Fruit fly (Drosophila melanogaster) whole organism, embryonic: ENCODE data around the gene Rpn12.

ENCODE experiments used
- Atf-2 ChIP-seq: fragments of 200-800 bp; sonication (Bioruptor generic); optimal IDR thresholded peaks from 2 replicates; lab custom pipeline; 2016; ENCODE audit warnings: missing biosample characterization, missing genetic modification characterization
- CG10366 ChIP-seq: fragments of 200-800 bp; sonication (Bioruptor generic); IDR thresholded peaks from 2 replicates; pipeline ENCODE4 v1.3.6; 2022; ENCODE audit warnings: missing biosample characterization, missing genetic modification characterization
- CG10431 ChIP-seq: fragments of 200-800 bp; sonication (Bioruptor generic); optimal IDR thresholded peaks from 3 replicates; lab custom pipeline; 2018; ENCODE audit warnings: missing biosample characterization, mild to moderate bottlenecking, missing genetic modification characterization
- CG10543 ChIP-seq: fragments of 200-800 bp; sonication (Bioruptor generic); optimal IDR thresholded peaks from 3 replicates; lab custom pipeline; 2017; ENCODE audit warnings: missing biosample characterization, mild to moderate bottlenecking, missing genetic modification characterization, moderate library complexity
- CG11085 ChIP-seq: fragments of 200-800 bp; sonication (Bioruptor generic); IDR thresholded peaks from 2 replicates; pipeline ENCODE4 v1.3.6; 2022; ENCODE audit warnings: missing biosample characterization, missing genetic modification characterization
- CG12299 ChIP-seq: fragments of 200-800 bp; sonication (Bioruptor generic); optimal IDR thresholded peaks from 2 replicates; lab custom pipeline; 2018; ENCODE audit warnings: missing biosample characterization, mild to moderate bottlenecking, missing genetic modification characterization
- CG1233 ChIP-seq: fragments of 200-800 bp; sonication (Bioruptor generic); optimal IDR thresholded peaks from 4 replicates; lab custom pipeline; 2018; ENCODE audit warnings: missing biosample characterization, mild to moderate bottlenecking, missing genetic modification characterization
- CG12659 ChIP-seq: fragments of 200-800 bp; sonication (Bioruptor generic); optimal IDR thresholded peaks from 3 replicates; lab custom pipeline; 2017; ENCODE audit warnings: mild to moderate bottlenecking, missing biosample characterization, missing genetic modification reagents, missing genetic modification characterization
- CG15269 ChIP-seq: fragments of 200-800 bp; sonication (Bioruptor generic); optimal IDR thresholded peaks from 2 replicates; lab custom pipeline; 2018; ENCODE audit warnings: missing biosample characterization, mild to moderate bottlenecking, missing genetic modification characterization, moderate library complexity
- CG15479 ChIP-seq: fragments of 200-800 bp; sonication (Bioruptor generic); optimal IDR thresholded peaks from 3 replicates; lab custom pipeline; 2019; ENCODE audit warnings: missing biosample characterization, mild to moderate bottlenecking, missing genetic modification characterization, moderate library complexity
- CG16813 ChIP-seq: fragments of 200-800 bp; sonication (Bioruptor generic); IDR thresholded peaks from 3 replicates; pipeline ENCODE4 v1.3.6; 2022; ENCODE audit warnings: missing biosample characterization, missing genetic modification characterization; ENCODE audit not compliant: partially characterized antibody
- CG17829 ChIP-seq: fragments of 200-800 bp; optimal IDR thresholded peaks from 2 replicates; lab custom pipeline; 2019; ENCODE audit warnings: missing biosample characterization, mild to moderate bottlenecking, missing genetic modification characterization, moderate library complexity
- CG1792 ChIP-seq: fragments of 200-800 bp; sonication (Bioruptor generic); optimal IDR thresholded peaks from 2 replicates; lab custom pipeline; 2016; ENCODE audit warnings: missing biosample characterization, missing genetic modification characterization
- CG2712 ChIP-seq: fragments of 200-800 bp; optimal IDR thresholded peaks from 3 replicates; lab custom pipeline; 2019; ENCODE audit warnings: missing biosample characterization, mild to moderate bottlenecking, missing genetic modification characterization, moderate library complexity
- CG3065 ChIP-seq: fragments of 200-800 bp; sonication (Bioruptor generic); optimal IDR thresholded peaks from 2 replicates; lab custom pipeline; 2016; ENCODE audit warnings: missing biosample characterization, missing genetic modification characterization
- CG32772 ChIP-seq: fragments of 200-800 bp; sonication (Bioruptor generic); IDR thresholded peaks from 2 replicates; pipeline ENCODE4 v1.3.6; 2022; ENCODE audit warnings: missing biosample characterization, missing genetic modification characterization
- CG4854 ChIP-seq: fragments of 200-800 bp; sonication (Bioruptor generic); optimal IDR thresholded peaks from 2 replicates; lab custom pipeline; 2016; ENCODE audit warnings: missing biosample characterization, missing genetic modification characterization, inconsistent platforms
- CG6175 ChIP-seq: fragments of 200-800 bp; sonication (Bioruptor generic); IDR thresholded peaks from 3 replicates; pipeline ENCODE4 v1.3.6; 2022; ENCODE audit warnings: missing biosample characterization, missing genetic modification characterization
- CG6813 ChIP-seq: fragments of 200-800 bp; sonication (Bioruptor generic); optimal IDR thresholded peaks from 2 replicates; lab custom pipeline; 2017; ENCODE audit warnings: missing biosample characterization, missing genetic modification characterization, mild to moderate bottlenecking, moderate library complexity, missing genetic modification reagents
- Dip3 ChIP-seq: fragments of 200-800 bp; sonication (Bioruptor generic); optimal IDR thresholded peaks from 3 replicates; lab custom pipeline; 2016; ENCODE audit warnings: missing biosample characterization, missing genetic modification characterization
- Doc3 ChIP-seq: fragments of 200-800 bp; sonication (Bioruptor generic); IDR thresholded peaks from 3 replicates; pipeline ENCODE4 v1.3.6; 2022; ENCODE audit warnings: missing biosample characterization, missing genetic modification characterization; ENCODE audit not compliant: partially characterized antibody
- Dref ChIP-seq: fragments of 200-800 bp; sonication (Bioruptor generic); IDR thresholded peaks from 2 replicates; pipeline ENCODE4 v1.3.6; 2022; ENCODE audit warnings: missing biosample characterization, missing genetic modification characterization
- HLH4C ChIP-seq: fragments of 200-800 bp; sonication (Bioruptor generic); IDR thresholded peaks from 3 replicates; pipeline ENCODE4 v1.3.6; 2022; ENCODE audit warnings: missing biosample characterization, missing genetic modification characterization; ENCODE audit not compliant: partially characterized antibody
- Hand ChIP-seq: fragments of 200-800 bp; sonication (Bioruptor generic); optimal IDR thresholded peaks from 2 replicates; lab custom pipeline; 2017; ENCODE audit warnings: mild to moderate bottlenecking, missing biosample characterization, missing genetic modification reagents, missing genetic modification characterization
- HmgZ ChIP-seq: fragments of 200-800 bp; sonication (Bioruptor generic); optimal IDR thresholded peaks from 2 replicates; lab custom pipeline; 2018; ENCODE audit warnings: missing biosample characterization, mild to moderate bottlenecking, missing genetic modification characterization
- MTF-1 ChIP-seq: fragments of 200-800 bp; sonication (Bioruptor generic); optimal IDR thresholded peaks from 2 replicates; lab custom pipeline; 2018; ENCODE audit warnings: missing biosample characterization, mild to moderate bottlenecking, missing genetic modification characterization, borderline replicate concordance
- Mrtf ChIP-seq: fragments of 200-800 bp; sonication (Bioruptor generic); IDR thresholded peaks from 3 replicates; pipeline ENCODE4 v1.3.6; 2022; ENCODE audit warnings: missing biosample characterization, missing genetic modification characterization
- Optix ChIP-seq: fragments of 200-800 bp; sonication (Bioruptor generic); IDR thresholded peaks from 3 replicates; pipeline ENCODE4 v1.3.6; 2022; ENCODE audit warnings: missing biosample characterization, missing genetic modification characterization
- Ravus ChIP-seq: fragments of 200-800 bp; sonication (Bioruptor generic); IDR thresholded peaks from 2 replicates; pipeline ENCODE4 v1.3.6; 2022; ENCODE audit warnings: missing biosample characterization, missing genetic modification characterization
- Usf ChIP-seq: fragments of 200-800 bp; sonication (Bioruptor generic); optimal IDR thresholded peaks from 2 replicates; lab custom pipeline; 2017; ENCODE audit warnings: missing genotype, missing biosample characterization, missing genetic modification characterization
- ac ChIP-seq: fragments of 200-800 bp; sonication (Bioruptor generic); optimal IDR thresholded peaks from 3 replicates; lab custom pipeline; 2017; ENCODE audit warnings: missing biosample characterization, mild to moderate bottlenecking, missing genetic modification characterization
- amos ChIP-seq: fragments of 200-800 bp; sonication (Bioruptor generic); IDR thresholded peaks from 2 replicates; pipeline ENCODE4 v1.3.6; 2022; ENCODE audit warnings: missing biosample characterization, missing genetic modification characterization; ENCODE audit not compliant: partially characterized antibody
- btn ChIP-seq: fragments of 200-800 bp; sonication (Bioruptor generic); optimal IDR thresholded peaks from 2 replicates; lab custom pipeline; 2016; ENCODE audit warnings: missing biosample characterization, missing genetic modification characterization
- crc ChIP-seq: fragments of 200-800 bp; sonication (Bioruptor generic); optimal IDR thresholded peaks from 2 replicates; lab custom pipeline; 2016; ENCODE audit warnings: missing biosample characterization, missing genetic modification characterization
- dan ChIP-seq: fragments of 200-800 bp; sonication (Bioruptor generic); IDR thresholded peaks from 2 replicates; pipeline ENCODE4 v1.3.6; 2022; ENCODE audit warnings: missing biosample characterization, missing genetic modification characterization
- danr ChIP-seq: fragments of 200-800 bp; sonication (Bioruptor generic); IDR thresholded peaks from 2 replicates; pipeline ENCODE4 v1.3.6; 2022; ENCODE audit warnings: missing biosample characterization, missing genetic modification characterization
- en ChIP-seq: fragments of 200-800 bp; sonication (Bioruptor generic); optimal IDR thresholded peaks from 2 replicates; lab custom pipeline; 2016; ENCODE audit warnings: missing biosample characterization, missing genetic modification characterization
- grn ChIP-seq: fragments of 200-800 bp; sonication (Bioruptor generic); optimal IDR thresholded peaks from 3 replicates; lab custom pipeline; 2017; ENCODE audit warnings: missing biosample characterization, missing genetic modification characterization
- inv ChIP-seq: fragments of 200-800 bp; sonication (Bioruptor generic); IDR thresholded peaks from 2 replicates; pipeline ENCODE4 v1.3.6; 2022; ENCODE audit warnings: missing biosample characterization, missing genetic modification characterization; ENCODE audit not compliant: partially characterized antibody
- lola ChIP-seq, 3 experiments: fragments of >200 bp in 2 of 3; fragments of 200-800 bp in 1 of 3; sonication (Bioruptor generic) in 1 of 3; optimal IDR thresholded peaks; 2 replicates each; lab custom pipeline; 2017 to 2019; ENCODE audit warnings: missing biosample characterization in 3 of 3, missing genetic modification characterization in 3 of 3, mild to moderate bottlenecking in 1 of 3, moderate library complexity in 1 of 3
- lov ChIP-seq, 2 experiments: fragments of 200-800 bp in 1 of 2; fragments of >200 bp in 1 of 2; sonication (Bioruptor generic) in 1 of 2; IDR thresholded peaks in 1 of 2; optimal IDR thresholded peaks in 1 of 2; 2 replicates in 1 of 2; 3 replicates in 1 of 2; pipeline versions ENCODE4 v1.3.6 to Lab custom; 2017 to 2022; ENCODE audit warnings: missing biosample characterization in 1 of 2, missing genetic modification characterization in 1 of 2
- mirr ChIP-seq: fragments of 200-800 bp; sonication (Bioruptor generic); optimal IDR thresholded peaks from 3 replicates; lab custom pipeline; 2018; ENCODE audit warnings: missing biosample characterization, mild to moderate bottlenecking, missing genetic modification characterization
- p53 ChIP-seq: fragments of 200-800 bp; sonication (Bioruptor generic); optimal IDR thresholded peaks from 2 replicates; lab custom pipeline; 2016; ENCODE audit warnings: missing biosample characterization, missing genetic modification characterization
- pfk ChIP-seq: fragments of 200-800 bp; sonication (Bioruptor generic); optimal IDR thresholded peaks from 2 replicates; lab custom pipeline; 2018; ENCODE audit warnings: missing biosample characterization, mild to moderate bottlenecking, missing genetic modification characterization, moderate library complexity
- pros ChIP-seq: fragments of 200-800 bp; sonication (Bioruptor generic); optimal IDR thresholded peaks from 3 replicates; lab custom pipeline; 2019; ENCODE audit warnings: missing biosample characterization, mild to moderate bottlenecking, missing genetic modification characterization, moderate library complexity
- repo ChIP-seq: fragments of 200-800 bp; sonication (Bioruptor generic); optimal IDR thresholded peaks from 2 replicates; lab custom pipeline; 2016; ENCODE audit warnings: missing biosample characterization, missing genetic modification characterization
- rib ChIP-seq: fragments of 200-800 bp; sonication (Bioruptor generic); IDR thresholded peaks from 2 replicates; pipeline ENCODE4 v1.3.6; 2022; ENCODE audit warnings: missing biosample characterization, missing genetic modification characterization
- sc ChIP-seq, 3 experiments: fragments of >200 bp in 2 of 3; fragments of 200-800 bp in 1 of 3; sonication (Bioruptor generic) in 1 of 3; optimal IDR thresholded peaks; 2 replicates in 2 of 3; 3 replicates in 1 of 3; lab custom pipeline; 2017; ENCODE audit warnings: mild to moderate bottlenecking in 1 of 3, missing biosample characterization in 1 of 3, missing genetic modification characterization in 1 of 3, missing genetic modification reagents in 1 of 3
- ttk ChIP-seq: fragments of 200-800 bp; sonication (Bioruptor generic); IDR thresholded peaks from 2 replicates; pipeline ENCODE4 v2.1.2; 2022; ENCODE audit warnings: missing biosample characterization, missing genetic modification characterization
- zfh2 ChIP-seq: fragments of 200-800 bp; sonication (Bioruptor generic); optimal IDR thresholded peaks from 2 replicates; lab custom pipeline; 2016; ENCODE audit warnings: missing biosample characterization, missing genetic modification characterization

The Rpn12 gene

dm6 chr3L:16580049-16580448, 2.8 kb upstream of the Rpn12 start, which contains the start of gene nxf2 (continued):
- TF ChIP-seq ttk (GFP tag; lab: Robert Waterston, UW) = no peak
- no peak for TF ChIP-seq grn (GFP tag; lab: Kevin White, UChicago)
- TF ChIP-seq danr (GFP tag; lab: Robert Waterston, UW) = no peak
- TF ChIP-seq CG10366 (GFP tag; lab: Robert Waterston, UW) = no peak
- no peak for TF ChIP-seq CG6813 (GFP tag; lab: Kevin White, UChicago)
- TF ChIP-seq CG3065 (GFP tag; lab: Kevin White, UChicago) = no peak
- TF ChIP-seq Ravus (GFP tag; lab: Robert Waterston, UW) = no peak
- TF ChIP-seq Hand (GFP tag; lab: Kevin White, UChicago) = no peak
- no peak for TF ChIP-seq CG12299
- no peak for TF ChIP-seq lov (optimal IDR thresholded peaks at IDR 0.05; lab: Kevin White, UChicago)
- no peak for TF ChIP-seq lov (GFP tag; IDR thresholded peaks at IDR 0.05; lab: Robert Waterston, UW)
- peak; percentile 38; the same call in 1 of the 2 replicates for TF ChIP-seq Dref (GFP tag; lab: Robert Waterston, UW)
- no peak for TF ChIP-seq mirr (GFP tag; lab: Kevin White, UChicago)
- TF ChIP-seq CG1792 = no peak
- TF ChIP-seq rib = no peak
- TF ChIP-seq p53 = no peak
- peak; percentile 55; the same call in 2 of the 3 replicates for TF ChIP-seq CG16813
- no peak for TF ChIP-seq en (GFP tag; lab: Kevin White, UChicago)
- no peak for TF ChIP-seq CG10543 (GFP tag; lab: Kevin White, UChicago)
- no peak for TF ChIP-seq repo (GFP tag; lab: Kevin White, UChicago)
- TF ChIP-seq CG15479 (GFP tag; lab: Kevin White, UChicago) = no peak
- TF ChIP-seq pros (GFP tag; lab: Kevin White, UChicago) = no peak
- TF ChIP-seq CG2712 (tag; lab: Kevin White, UChicago) = no peak
- no peak for TF ChIP-seq zfh2 (GFP tag; lab: Kevin White, UChicago)
- TF ChIP-seq Mrtf (GFP tag; lab: Robert Waterston, UW) = no peak
- no peak for TF ChIP-seq sc (optimal IDR thresholded peaks at IDR 0.05; lab: Kevin White, UChicago)
- TF ChIP-seq sc (GFP tag; optimal IDR thresholded peaks at IDR 0.05; lab: Kevin White, UChicago) = no peak
- no peak for TF ChIP-seq CG6175 (GFP tag; lab: Robert Waterston, UW)
- no peak for TF ChIP-seq crc (GFP tag; lab: Kevin White, UChicago)
- TF ChIP-seq CG11085 (GFP tag; lab: Robert Waterston, UW) = no peak
- no peak for TF ChIP-seq Dip3 (GFP tag; lab: Kevin White, UChicago)
- no peak for TF ChIP-seq ac (GFP tag; lab: Kevin White, UChicago)
- TF ChIP-seq CG10431 = no peak
- TF ChIP-seq Atf-2 = no peak
- no peak for TF ChIP-seq CG17829 (tag; lab: Kevin White, UChicago)
- no peak for TF ChIP-seq pfk (GFP tag; lab: Kevin White, UChicago)
- TF ChIP-seq Usf (GFP tag; lab: Kevin White, UChicago) = no peak
- no peak for TF ChIP-seq CG1233 (GFP tag; lab: Kevin White, UChicago)
- no peak for TF ChIP-seq btn
- TF ChIP-seq CG4854 = no peak
- no peak for TF ChIP-seq MTF-1 (GFP tag; lab: Kevin White, UChicago)
- no peak for TF ChIP-seq Optix (GFP tag; lab: Robert Waterston, UW)
- no peak for TF ChIP-seq lola (GFP tag; optimal IDR thresholded peaks at IDR 0.05; lab: Kevin White, UChicago)
- TF ChIP-seq amos (GFP tag; lab: Robert Waterston, UW) = peak; percentile 65
- TF ChIP-seq dan (GFP tag; lab: Robert Waterston, UW) = no peak
- no peak for TF ChIP-seq HmgZ (tag; lab: Kevin White, UChicago)
- TF ChIP-seq CG15269 = no peak
- no peak for TF ChIP-seq Doc3 (GFP tag; lab: Robert Waterston, UW)
- TF ChIP-seq CG12659 = no peak
- TF ChIP-seq inv (GFP tag; lab: Robert Waterston, UW) = no peak
- TF ChIP-seq CG32772 = no peak
- 0 out of 3 replicates have a peak, but pooled peaks have one; percentile 28 for TF ChIP-seq HLH4C (GFP tag; lab: Robert Waterston, UW)
